Fruit fly (Drosophila melanogaster) whole organism, pupa: Measurements from ENCODE around the gene CG13685.

Experiments
- CG10348 ChIP-seq: fragments of 200-800 bp; sonication (Bioruptor generic); IDR thresholded peaks from 2 replicates; pipeline ENCODE4 v1.3.6; 2022; ENCODE audit warnings: missing biosample characterization, missing genetic modification characterization
- CG12605 ChIP-seq: fragments of 200-800 bp; sonication (Bioruptor generic); IDR thresholded peaks from 2 replicates; pipeline ENCODE4 v1.3.6; 2022; ENCODE audit warnings: missing biosample characterization, missing genetic modification characterization
- CG13204 ChIP-seq: fragments of 200-800 bp; sonication (Bioruptor generic); optimal IDR thresholded peaks from 2 replicates; lab custom pipeline; 2018; ENCODE audit warnings: missing biosample characterization, mild to moderate bottlenecking, missing genetic modification characterization, moderate library complexity
- CG14655 ChIP-seq: fragments of 200-800 bp; sonication (Bioruptor generic); optimal IDR thresholded peaks from 3 replicates; lab custom pipeline; 2017; ENCODE audit warnings: mild to moderate bottlenecking, missing biosample characterization, missing genetic modification reagents, missing genetic modification characterization
- CG15710 ChIP-seq: fragments of 200-800 bp; sonication (Bioruptor generic); optimal IDR thresholded peaks from 2 replicates; lab custom pipeline; 2018; ENCODE audit warnings: missing biosample characterization, mild to moderate bottlenecking, missing genetic modification characterization, moderate library complexity
- CG17806 ChIP-seq: fragments of 200-800 bp; sonication (Bioruptor generic); optimal IDR thresholded peaks from 2 replicates; lab custom pipeline; 2018; ENCODE audit warnings: missing biosample characterization, mild to moderate bottlenecking, missing genetic modification characterization, moderate library complexity
- CG32121 ChIP-seq: fragments of 200-800 bp; sonication (Bioruptor generic); IDR thresholded peaks from 2 replicates; pipeline ENCODE4 v1.3.6; 2022; ENCODE audit warnings: missing biosample characterization, missing genetic modification characterization
- CG34367 ChIP-seq: fragments of 200-800 bp; sonication (Bioruptor generic); optimal IDR thresholded peaks from 2 replicates; lab custom pipeline; 2018; ENCODE audit warnings: missing biosample characterization, mild to moderate bottlenecking, missing genetic modification characterization
- CG4496 ChIP-seq: fragments of 200-800 bp; sonication (Bioruptor generic); IDR thresholded peaks from 3 replicates; pipeline ENCODE4 v1.3.6; 2022; ENCODE audit warnings: missing biosample characterization, missing genetic modification characterization
- CG8159 ChIP-seq: fragments of 200-800 bp; sonication (Bioruptor generic); optimal IDR thresholded peaks from 3 replicates; lab custom pipeline; 2018; ENCODE audit warnings: missing biosample characterization, mild to moderate bottlenecking, missing genetic modification characterization, moderate library complexity
- CG8301 ChIP-seq: fragments of 200-800 bp; sonication (Bioruptor generic); optimal IDR thresholded peaks from 2 replicates; lab custom pipeline; 2018; ENCODE audit warnings: missing biosample characterization, mild to moderate bottlenecking, missing genetic modification characterization
- CG9948 ChIP-seq: fragments of 200-800 bp; sonication (Bioruptor generic); optimal IDR thresholded peaks from 2 replicates; lab custom pipeline; 2018; ENCODE audit warnings: missing biosample characterization, mild to moderate bottlenecking, missing genetic modification characterization, moderate library complexity
- D1 ChIP-seq: fragments of 200-800 bp; sonication (Bioruptor generic); optimal IDR thresholded peaks from 2 replicates; lab custom pipeline; 2018; ENCODE audit warnings: missing biosample characterization, mild to moderate bottlenecking, missing genetic modification characterization, moderate library complexity
- EcR ChIP-seq: fragments of 200-800 bp; sonication (Bioruptor generic); optimal IDR thresholded peaks from 3 replicates; lab custom pipeline; 2019; ENCODE audit warnings: missing biosample characterization, missing genetic modification characterization, mild to moderate bottlenecking, moderate library complexity, missing genetic modification reagents
- Ets98B ChIP-seq: fragments of 200-800 bp; sonication (Bioruptor generic); IDR thresholded peaks from 2 replicates; pipeline ENCODE4 v1.3.6; 2022; ENCODE audit warnings: missing biosample characterization, missing genetic modification characterization
- Pif1A ChIP-seq: fragments of 200-800 bp; sonication (Bioruptor generic); optimal IDR thresholded peaks from 3 replicates; lab custom pipeline; 2016; ENCODE audit warnings: missing biosample characterization, missing genetic modification characterization
- Pif1B ChIP-seq: fragments of 200-800 bp; sonication (Bioruptor generic); optimal IDR thresholded peaks from 3 replicates; lab custom pipeline; 2016; ENCODE audit warnings: missing biosample characterization, missing genetic modification characterization
- Snoo ChIP-seq: fragments of 200-800 bp; sonication (Bioruptor generic); optimal IDR thresholded peaks from 3 replicates; lab custom pipeline; 2017; ENCODE audit warnings: missing biosample characterization, mild to moderate bottlenecking, missing genetic modification characterization, inconsistent platforms
- fd96Ca ChIP-seq: fragments of 200-800 bp; sonication (Bioruptor generic); IDR thresholded peaks from 3 replicates; pipeline ENCODE4 v1.3.6; 2022; ENCODE audit warnings: missing biosample characterization, missing genetic modification characterization
- gl ChIP-seq: fragments of 200-800 bp; sonication (Bioruptor generic); optimal IDR thresholded peaks from 2 replicates; lab custom pipeline; 2018; ENCODE audit warnings: missing biosample characterization, mild to moderate bottlenecking, missing genetic modification characterization
- rn ChIP-seq: fragments of 200-800 bp; sonication (Bioruptor generic); IDR thresholded peaks from 2 replicates; pipeline ENCODE4 v1.3.6; 2022; ENCODE audit warnings: missing biosample characterization, missing genetic modification characterization

The CG13685 gene

dm6 chr3L:7721527-7721926 is 25.6 kb upstream of the CG13685 start:
- TF ChIP-seq EcR (GFP tag; lab: Kevin White, UChicago) (peak; percentile 18), Pif1A (no peak)

- TF ChIP-seq CG32121 (GFP tag; lab: Robert Waterston, UW) (no peak), CG4496 (no peak), CG14655 (no peak), Pif1B (GFP tag; lab: Kevin White, UChicago) (no peak), D1 (tag; lab: Kevin White, UChicago) (no peak), Ets98B (GFP tag; lab: Robert Waterston, UW) (no peak), fd96Ca (GFP tag; lab: Robert Waterston, UW) (no peak), CG10348 (GFP tag; lab: Robert Waterston, UW) (no peak), CG34367 (no peak), CG9948 (tag; lab: Kevin White, UChicago) (no peak)
Observed at dm6 chr3L:7726285-7726684, 20.9 kb upstream of the CG13685 start, which contains the start of gene CG7457. CG7457 (minus strand) TSS chr3L:7726473.

dm6 chr3L:7726690-7727089 is 20.5 kb upstream of the CG13685 start:
- no peak for TF ChIP-seq CG9948 (tag; lab: Kevin White, UChicago)
- TF ChIP-seq Snoo (tag; lab: Kevin White, UChicago), result no peak
- no peak for TF ChIP-seq Pif1A

- no peak for TF ChIP-seq EcR (GFP tag; lab: Kevin White, UChicago)
- no peak for TF ChIP-seq CG4496
- no peak for TF ChIP-seq CG8301 (tag; lab: Kevin White, UChicago)
- no peak for TF ChIP-seq CG14655
- TF ChIP-seq rn (GFP tag; lab: Robert Waterston, UW), result no peak
- TF ChIP-seq Pif1A, result no peak
- TF ChIP-seq Ets98B (GFP tag; lab: Robert Waterston, UW), result no peak
- no peak for TF ChIP-seq Pif1B (GFP tag; lab: Kevin White, UChicago)
- TF ChIP-seq CG32121 (GFP tag; lab: Robert Waterston, UW), result no peak
- no peak for TF ChIP-seq CG12605 (GFP tag; lab: Robert Waterston, UW)
- no peak for TF ChIP-seq CG17806 (tag; lab: Kevin White, UChicago)
- no peak for TF ChIP-seq fd96Ca (GFP tag; lab: Robert Waterston, UW)
Observed at dm6 chr3L:7732141-7732748, 14.9 kb upstream of the CG13685 start, which contains the start of gene CG8492. CG8492 (minus strand) TSS chr3L:7732191.

dm6 chr3L:7741953-7742352 is 5.2 kb upstream of the CG13685 start:
- TF ChIP-seq D1 (tag; lab: Kevin White, UChicago), result no peak
- no peak for TF ChIP-seq CG8301 (tag; lab: Kevin White, UChicago)
- TF ChIP-seq gl (tag; lab: Kevin White, UChicago), result no peak
- no peak for TF ChIP-seq Pif1B (GFP tag; lab: Kevin White, UChicago)
- no peak for TF ChIP-seq CG13204 (GFP tag; lab: Kevin White, UChicago)
- no peak for TF ChIP-seq CG32121 (GFP tag; lab: Robert Waterston, UW)
- no peak for TF ChIP-seq CG10348 (GFP tag; lab: Robert Waterston, UW)
- no peak for TF ChIP-seq CG9948 (tag; lab: Kevin White, UChicago)
- no peak for TF ChIP-seq CG4496
- TF ChIP-seq CG17806 (tag; lab: Kevin White, UChicago), result no peak

- TF ChIP-seq CG14655 (no peak), rn (GFP tag; lab: Robert Waterston, UW) (no peak), CG34367 (no peak), CG8159 (tag; lab: Kevin White, UChicago) (no peak), Snoo (tag; lab: Kevin White, UChicago) (no peak), fd96Ca (GFP tag; lab: Robert Waterston, UW) (no peak), CG4496 (no peak), Pif1A (no peak), Ets98B (GFP tag; lab: Robert Waterston, UW) (no peak), gl (tag; lab: Kevin White, UChicago) (no peak), EcR (GFP tag; lab: Kevin White, UChicago) (no peak), CG15710 (tag; lab: Kevin White, UChicago) (no peak), CG12605 (GFP tag; lab: Robert Waterston, UW) (no peak), Pif1B (GFP tag; lab: Kevin White, UChicago) (no peak), CG10348 (GFP tag; lab: Robert Waterston, UW) (no peak), CG17806 (tag; lab: Kevin White, UChicago) (no peak), D1 (tag; lab: Kevin White, UChicago) (no peak)
Observed at dm6 chr3L:7742941-7743340, 4.2 kb upstream of the CG13685 start, which contains the start of gene Snmp2. Snmp2 (minus strand) TSS chr3L:7743041.

dm6 chr3L:7743741-7744140 is 3.4 kb upstream of the CG13685 start:
- TF ChIP-seq EcR (GFP tag; lab: Kevin White, UChicago) (peak; percentile 29), CG14655 (no peak)
